Worm (Caenorhabditis elegans) whole organism, L1 larva: ENCODE data around the gene ZK154.6.

Experiments
- C04F5.9 ChIP-seq: sonication (generic microtip); optimal IDR thresholded peaks from 2 replicates; lab custom pipeline; 2016; ENCODE audit warnings: missing genetic modification characterization, missing compliant biosample characterization
- C16A3.4 ChIP-seq: fragments of 150-350 bp; optimal IDR thresholded peaks from 2 replicates; lab custom pipeline; 2014; ENCODE audit warnings: missing biosample characterization, missing genetic modification characterization
- C34B4.2 ChIP-seq: sonication (generic microtip); optimal IDR thresholded peaks from 2 replicates; lab custom pipeline; 2017; ENCODE audit warnings: mild to moderate bottlenecking, missing genetic modification characterization, missing compliant biosample characterization
- Y116A8C.19 ChIP-seq: sonication (generic microtip); optimal IDR thresholded peaks from 2 replicates; lab custom pipeline; 2016; ENCODE audit warnings: missing compliant biosample characterization, missing genetic modification characterization, borderline replicate concordance
- ceh-8 ChIP-seq: fragments of 200-800 bp; sonication (Bioruptor generic); optimal IDR thresholded peaks from 2 replicates; lab custom pipeline; 2018; ENCODE audit warnings: mild to moderate bottlenecking, missing genetic modification characterization, moderate library complexity, missing compliant biosample characterization
- ceh-82 ChIP-seq, 3 experiments: fragments of 150-350 bp in 1 of 3; sonication (generic microtip) in 2 of 3; optimal IDR thresholded peaks; 2 replicates each; lab custom pipeline; 2014 to 2017; ENCODE audit warnings: missing biosample characterization in 3 of 3, missing genetic modification characterization in 3 of 3
- ces-1 ChIP-seq: fragments of 150-350 bp; optimal IDR thresholded peaks from 2 replicates; lab custom pipeline; 2014; ENCODE audit warnings: missing biosample characterization, missing genetic modification reagents, missing genetic modification characterization
- dpl-1 ChIP-seq, 3 experiments: fragments of 150-350 bp in 2 of 3; sonication (generic microtip) in 1 of 3; optimal IDR thresholded peaks; 2 replicates each; lab custom pipeline; 2014 to 2017; ENCODE audit warnings: missing biosample characterization in 3 of 3, missing genetic modification characterization in 3 of 3, missing genetic modification reagents in 3 of 3
- dsc-1 ChIP-seq: sonication (generic microtip); optimal IDR thresholded peaks from 2 replicates; lab custom pipeline; 2016; ENCODE audit warnings: mild to moderate bottlenecking, missing genetic modification characterization, missing compliant biosample characterization
- efl-1 ChIP-seq, 4 experiments: fragments of 150-350 bp; optimal IDR thresholded peaks in 3 of 4; peaks in 1 of 4; 1 replicate in 1 of 4; 2 replicates in 3 of 4; lab custom pipeline; 2014; ENCODE audit warnings: missing biosample characterization in 2 of 4, missing genetic modification characterization in 2 of 4, missing genetic modification reagents in 2 of 4
- efl-3 ChIP-seq: fragments of 200-800 bp; sonication (Bioruptor generic); optimal IDR thresholded peaks from 2 replicates; lab custom pipeline; 2018; ENCODE audit warnings: mild to moderate bottlenecking, missing genetic modification characterization, missing compliant biosample characterization
- egl-13 ChIP-seq: sonication (generic microtip); optimal IDR thresholded peaks from 2 replicates; lab custom pipeline; 2016; ENCODE audit warnings: missing genotype, missing genetic modification reagents, missing genetic modification characterization, missing compliant biosample characterization
- egl-27 ChIP-seq, 2 experiments: fragments of 150-350 bp in 1 of 2; sonication (generic microtip); optimal IDR thresholded peaks; 3 replicates each; lab custom pipeline; 2017 to 2018; ENCODE audit warnings: missing biosample characterization in 2 of 2, missing genetic modification characterization in 2 of 2, missing genetic modification reagents in 2 of 2
- elt-2 ChIP-seq: sonication (generic microtip); optimal IDR thresholded peaks from 2 replicates; lab custom pipeline; 2016; ENCODE audit warnings: missing genetic modification characterization, mild to moderate bottlenecking, inconsistent platforms, missing compliant biosample characterization, missing genetic modification reagents
- ets-5 ChIP-seq: fragments of 200-800 bp; sonication (Bioruptor generic); IDR thresholded peaks from 2 replicates; pipeline ENCODE4 v1.3.6; 2022; ENCODE audit warnings: missing genetic modification characterization, missing compliant biosample characterization
- fkh-10 ChIP-seq: sonication (generic microtip); optimal IDR thresholded peaks from 2 replicates; lab custom pipeline; 2017; ENCODE audit warnings: missing biosample characterization, missing genetic modification reagents, missing genetic modification characterization
- fkh-8 ChIP-seq: sonication (generic microtip); optimal IDR thresholded peaks from 2 replicates; lab custom pipeline; 2016; ENCODE audit warnings: mild to moderate bottlenecking, missing genetic modification characterization, missing compliant biosample characterization
- fos-1 ChIP-seq: fragments of 150-350 bp; optimal IDR thresholded peaks from 2 replicates; lab custom pipeline; 2014; ENCODE audit warnings: missing biosample characterization, missing genetic modification characterization
- hlh-17 ChIP-seq: fragments of 200-800 bp; sonication (Bioruptor generic); optimal IDR thresholded peaks from 2 replicates; lab custom pipeline; 2018; ENCODE audit warnings: missing genetic modification characterization, mild to moderate bottlenecking, missing compliant biosample characterization, moderate library complexity, borderline replicate concordance
- hpl-2 ChIP-seq: fragments of 150-350 bp; optimal IDR thresholded peaks from 2 replicates; lab custom pipeline; 2014; ENCODE audit warnings: missing biosample characterization, missing genetic modification reagents, missing genetic modification characterization
- irx-1 ChIP-seq: sonication (generic microtip); optimal IDR thresholded peaks from 2 replicates; lab custom pipeline; 2016; ENCODE audit warnings: missing genetic modification characterization, missing compliant biosample characterization
- isw-1 ChIP-seq: fragments of 200-800 bp; sonication (Bioruptor generic); IDR thresholded peaks from 2 replicates; pipeline ENCODE4 v1.3.6; 2022; ENCODE audit warnings: missing genetic modification characterization, missing compliant biosample characterization
- jun-1 ChIP-seq: fragments of 150-350 bp; optimal IDR thresholded peaks from 2 replicates; lab custom pipeline; 2014; ENCODE audit warnings: missing biosample characterization, missing genetic modification reagents, missing genetic modification characterization
- lin-13 ChIP-seq: fragments of 150-350 bp; optimal IDR thresholded peaks from 2 replicates; lab custom pipeline; 2014; ENCODE audit warnings: missing biosample characterization, missing genetic modification reagents, missing genetic modification characterization
- lin-14 ChIP-seq: fragments of 200-800 bp; sonication (Bioruptor generic); optimal IDR thresholded peaks from 2 replicates; lab custom pipeline; 2018; ENCODE audit warnings: mild to moderate bottlenecking, missing genetic modification characterization, moderate library complexity, missing compliant biosample characterization
- lin-39 ChIP-seq: fragments of 150-350 bp; optimal IDR thresholded peaks from 2 replicates; lab custom pipeline; 2014; ENCODE audit warnings: missing biosample characterization, missing genetic modification reagents, missing genetic modification characterization
- mdl-1 ChIP-seq, 2 experiments: fragments of 150-350 bp; optimal IDR thresholded peaks; 2 replicates each; lab custom pipeline; 2014 to 2017; ENCODE audit warnings: missing biosample characterization in 2 of 2, missing genetic modification characterization in 2 of 2, inconsistent platforms in 1 of 2
- mef-2 ChIP-seq: fragments of 150-350 bp; optimal IDR thresholded peaks from 2 replicates; lab custom pipeline; 2014; ENCODE audit warnings: missing biosample characterization, missing genetic modification characterization
- mep-1 ChIP-seq: fragments of 150-350 bp; optimal IDR thresholded peaks from 2 replicates; lab custom pipeline; 2014; ENCODE audit warnings: missing biosample characterization, missing genetic modification characterization
- nhr-11 ChIP-seq: fragments of 150-350 bp; optimal IDR thresholded peaks from 2 replicates; lab custom pipeline; 2014; ENCODE audit warnings: missing biosample characterization, missing genetic modification characterization
- nhr-12 ChIP-seq: sonication (generic microtip); optimal IDR thresholded peaks from 2 replicates; lab custom pipeline; 2017; ENCODE audit warnings: missing biosample characterization, missing genetic modification characterization
- nhr-19 ChIP-seq: fragments of 200-800 bp; sonication (Bioruptor generic); conservative IDR thresholded peaks from 2 replicates; pipeline ENCODE4 v1.3.6; 2022; ENCODE audit warnings: missing genetic modification characterization, missing compliant biosample characterization
- nhr-237 ChIP-seq: fragments of 150-350 bp; optimal IDR thresholded peaks from 2 replicates; lab custom pipeline; 2014; ENCODE audit warnings: missing biosample characterization, missing genetic modification characterization
- nhr-76 ChIP-seq: sonication (generic microtip); optimal IDR thresholded peaks from 2 replicates; lab custom pipeline; 2017; ENCODE audit warnings: missing biosample characterization, missing genetic modification characterization
- nhr-84 ChIP-seq: sonication (generic microtip); optimal IDR thresholded peaks from 2 replicates; lab custom pipeline; 2017; ENCODE audit warnings: missing biosample characterization, missing genetic modification characterization
- nhr-85 ChIP-seq: sonication (generic microtip); peaks from one replicate; lab custom pipeline; 2016; ENCODE audit warnings: missing genetic modification characterization, inconsistent platforms, missing compliant biosample characterization
- pag-3 ChIP-seq: sonication (generic microtip); optimal IDR thresholded peaks from 2 replicates; lab custom pipeline; 2017; ENCODE audit warnings: missing genetic modification characterization, mild to moderate bottlenecking, missing compliant biosample characterization, antibody characterized with exemption, borderline replicate concordance; ENCODE audit not compliant: insufficient read depth
- pax-3 ChIP-seq: fragments of 200-800 bp; sonication (Bioruptor generic); optimal IDR thresholded peaks from 2 replicates; lab custom pipeline; 2018; ENCODE audit warnings: mild to moderate bottlenecking, missing genetic modification characterization, moderate library complexity, missing compliant biosample characterization
- pqm-1 ChIP-seq: sonication (generic microtip); optimal IDR thresholded peaks from 3 replicates; lab custom pipeline; 2017; ENCODE audit warnings: missing biosample characterization, missing genetic modification characterization
- rnt-1 ChIP-seq: sonication (generic microtip); optimal IDR thresholded peaks from 2 replicates; lab custom pipeline; 2016; ENCODE audit warnings: mild to moderate bottlenecking, missing genetic modification characterization, moderate library complexity, missing compliant biosample characterization
- skn-1 ChIP-seq: fragments of 150-350 bp; optimal IDR thresholded peaks from 2 replicates; lab custom pipeline; 2014; ENCODE audit warnings: missing biosample characterization, missing genetic modification characterization
- snpc-4 ChIP-seq: fragments of 150-350 bp; optimal IDR thresholded peaks from 2 replicates; lab custom pipeline; 2014; ENCODE audit warnings: missing biosample characterization, missing genetic modification characterization
- snu-23 ChIP-seq: sonication (generic microtip); optimal IDR thresholded peaks from 2 replicates; lab custom pipeline; 2016; ENCODE audit warnings: missing genetic modification characterization, missing compliant biosample characterization
- tbx-2 ChIP-seq: sonication (generic microtip); optimal IDR thresholded peaks from 2 replicates; lab custom pipeline; 2016; ENCODE audit warnings: missing genetic modification characterization, missing compliant biosample characterization
- tlp-1 ChIP-seq: fragments of 150-350 bp; optimal IDR thresholded peaks from 2 replicates; lab custom pipeline; 2014; ENCODE audit warnings: missing biosample characterization, missing genetic modification characterization
- unc-130 ChIP-seq: fragments of 150-350 bp; optimal IDR thresholded peaks from 2 replicates; lab custom pipeline; 2017; ENCODE audit warnings: missing biosample characterization, missing genetic modification characterization, inconsistent platforms
- unc-30 ChIP-seq: sonication (generic microtip); optimal IDR thresholded peaks from 2 replicates; lab custom pipeline; 2017; ENCODE audit warnings: missing biosample characterization, missing genetic modification characterization
- unc-98 ChIP-seq: fragments of 200-800 bp; sonication (Bioruptor generic); IDR thresholded peaks from 2 replicates; pipeline ENCODE4 v1.3.6; 2022; ENCODE audit warnings: missing genetic modification characterization, missing compliant biosample characterization
- vab-15 ChIP-seq: sonication (generic microtip); optimal IDR thresholded peaks from 2 replicates; lab custom pipeline; 2017; ENCODE audit warnings: missing genotype, mild to moderate bottlenecking, missing genetic modification characterization, missing compliant biosample characterization
- xbp-1 ChIP-seq: sonication (generic microtip); optimal IDR thresholded peaks from 2 replicates; lab custom pipeline; 2016; ENCODE audit warnings: missing genetic modification characterization, missing compliant biosample characterization
- zag-1 ChIP-seq: fragments of 150-350 bp; optimal IDR thresholded peaks from 2 replicates; lab custom pipeline; 2014; ENCODE audit warnings: missing biosample characterization, missing genetic modification characterization

The ZK154.6 gene

ce11 chrX:7798248-7799020 is 5.1 kb upstream of the ZK154.6 start, which contains the start of gene adm-4 (continued):
- TF ChIP-seq hlh-17 (no peak), C34B4.2 (no peak), ceh-8 (no peak), irx-1 (tag; lab: Kevin White, UChicago) (peak; percentile 66), lin-13 (no peak), jun-1 (tag; lab: Kevin White, UChicago) (no peak), nhr-11 (tag; lab: Kevin White, UChicago) (no peak), fos-1 (tag; lab: Kevin White, UChicago) (no peak), tbx-2 (peak; percentile 64), egl-13 (tag; lab: Kevin White, UChicago) (peak; percentile 54), fkh-10 (no peak), mef-2 (tag; lab: Kevin White, UChicago) (no peak), pqm-1 (tag; lab: Kevin White, UChicago) (no peak), skn-1 (no peak), tlp-1 (tag; lab: Kevin White, UChicago) (no peak), lin-39 (tag; lab: Kevin White, UChicago) (no peak), vab-15 (no peak), fkh-8 (tag; lab: Kevin White, UChicago) (peak; percentile 63), nhr-76 (tag; lab: Kevin White, UChicago) (no peak), hpl-2 (GFP tag; lab: Kevin White, UChicago) (no peak), C16A3.4 (tag; lab: Kevin White, UChicago) (peak; percentile 8), isw-1 (GFP tag; lab: Robert Waterston, UW) (peak; percentile 24; the same call in 1 of the 2 replicates), efl-3 (GFP tag; lab: Kevin White, UChicago) (no peak), mdl-1 (tag; optimal IDR thresholded peaks at IDR 0.05; lab: Kevin White, UChicago) (peak in 1 of 2 experiments; percentile 38), Y116A8C.19 (tag; lab: Kevin White, UChicago) (no peak), rnt-1 (tag; lab: Kevin White, UChicago) (peak; percentile 95), nhr-12 (tag; lab: Kevin White, UChicago) (no peak), ets-5 (no peak), snpc-4 (no peak), mep-1 (tag; lab: Kevin White, UChicago) (peak; percentile 39), pax-3 (tag; lab: Kevin White, UChicago) (peak; percentile 59), ceh-82 (tag; optimal IDR thresholded peaks at IDR 0.05; lab: Kevin White, UChicago) (peak in 1 of 3 experiments; percentile 28), xbp-1 (tag; lab: Kevin White, UChicago) (peak; percentile 64), lin-14 (GFP tag; lab: Kevin White, UChicago) (peak; percentile 61), zag-1 (tag; lab: Kevin White, UChicago) (no peak), unc-130 (no peak), dsc-1 (tag; lab: Kevin White, UChicago) (peak; percentile 41), pag-3 (tag; lab: Kevin White, UChicago) (no peak), snu-23 (GFP tag; lab: Kevin White, UChicago) (peak; percentile 70), unc-98 (GFP tag; lab: Robert Waterston, UW) (peak; percentile 49; the same call in 1 of the 2 replicates), elt-2 (tag; lab: Kevin White, UChicago) (peak; percentile 36), dpl-1 (GFP tag; optimal IDR thresholded peaks at IDR 0.05; lab: Kevin White, UChicago) (peak; percentile 3 to 25 (median 25)), unc-30 (tag; lab: Kevin White, UChicago) (no peak), nhr-84 (tag; lab: Kevin White, UChicago) (no peak), nhr-19 (peak; percentile 45), nhr-85 (peak; percentile 74), egl-27 (tag; optimal IDR thresholded peaks at IDR 0.05; lab: Kevin White, UChicago) (no peak), efl-1 (optimal IDR thresholded peaks at IDR 0.05; lab: Kevin White, UChicago) (peak; percentile 24 to 28), efl-1 (GFP tag; optimal IDR thresholded peaks at IDR 0.05 in 1 of 2; lab: Kevin White, UChicago) (peak; percentile 43 to 67), nhr-237 (tag; lab: Kevin White, UChicago) (no peak), ces-1 (GFP tag; lab: Kevin White, UChicago) (no peak), C04F5.9 (no peak)
